Fruit fly (Drosophila melanogaster): ENCODE measurements around the gene CG6661.

CG6661 gene

DNA sequence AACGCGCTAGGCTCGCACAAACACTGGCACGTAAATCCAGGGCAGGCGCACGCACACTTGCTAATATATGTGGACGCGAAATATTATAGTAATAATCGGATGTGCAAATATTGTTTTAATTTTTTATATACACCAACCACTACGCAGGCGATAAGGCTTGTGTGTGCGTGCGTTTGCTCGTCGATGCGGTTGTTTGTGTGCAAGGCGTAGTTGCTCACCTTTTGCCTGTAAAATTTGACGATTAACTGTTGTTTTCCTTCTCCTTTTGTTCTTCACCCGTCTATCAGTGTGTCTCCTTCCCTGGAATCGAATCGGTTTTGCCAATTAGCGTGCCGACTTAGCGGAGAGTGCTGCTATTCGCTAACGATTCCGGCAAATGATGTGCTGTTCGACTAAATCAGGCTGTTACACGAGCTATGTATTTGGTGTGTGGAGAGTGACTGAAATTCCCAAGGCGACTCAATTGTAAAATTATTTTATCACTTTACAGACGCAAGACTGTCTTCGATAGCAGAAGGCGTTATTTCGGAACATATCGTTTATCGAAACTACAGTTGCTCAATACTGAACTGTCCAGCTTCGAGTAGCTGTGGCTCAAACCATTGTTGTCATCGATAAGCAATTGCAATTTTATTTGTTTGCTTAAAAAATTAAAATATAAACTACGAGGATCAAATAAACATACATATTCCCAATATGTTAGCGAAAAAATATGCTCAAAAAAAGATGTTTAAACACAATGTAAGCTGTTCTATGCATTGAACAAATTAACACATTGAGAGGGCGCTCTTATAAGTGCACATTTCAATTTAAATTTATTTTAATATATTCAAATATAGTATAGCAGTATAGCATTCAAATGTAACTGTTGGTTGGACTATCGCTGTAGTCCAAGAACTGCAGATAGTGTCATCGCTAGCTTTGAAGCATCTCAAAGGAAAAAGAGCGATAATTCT, 3.1 kb upstream of the CG6661 start, which contains the start of the genes CG6650 and endos (continued):
- TF ChIP-seq CG15514 (GFP tag; optimal IDR thresholded peaks at IDR 0.05) (peak; percentile 47), Chrac-16 (GFP tag; optimal IDR thresholded peaks at IDR 0.05) (peak; percentile 18), Lhr (GFP tag; optimal IDR thresholded peaks at IDR 0.05) (peak; percentile 45), oc (tag; optimal IDR thresholded peaks at IDR 0.05) (no peak), exex (tag; optimal IDR thresholded peaks at IDR 0.05) (peak; percentile 43), fd96Cb (tag; optimal IDR thresholded peaks at IDR 0.05) (no peak), CG5180 (GFP tag; optimal IDR thresholded peaks at IDR 0.05) (no peak), knrl (GFP tag; IDR thresholded peaks at IDR 0.05; ENCODE audit: partially characterized antibody) (peak; percentile 80), CG34224 (GFP tag; IDR thresholded peaks at IDR 0.05; ENCODE audit: partially characterized antibody) (peak; percentile 66; the same call in 2 of the 3 replicates), Awh (GFP tag; IDR thresholded peaks at IDR 0.05) (no peak), CG17385 (GFP tag; optimal IDR thresholded peaks at IDR 0.05) (peak; percentile 24), CG4328 (GFP tag; optimal IDR thresholded peaks at IDR 0.05) (peak; percentile 66), CG17568 (GFP tag; optimal IDR thresholded peaks at IDR 0.05) (no peak), Nf-YB (GFP tag; optimal IDR thresholded peaks at IDR 0.05) (peak; percentile 0), CG1602 (GFP tag; optimal IDR thresholded peaks at IDR 0.05) (no peak), lola (GFP tag; optimal IDR thresholded peaks at IDR 0.05) (peak in 1 of 3 experiments; percentile 54), mirr (GFP tag; optimal IDR thresholded peaks at IDR 0.05) (peak; percentile 60), Scr (GFP tag; IDR thresholded peaks at IDR 0.05; ENCODE audit: partially characterized antibody) (peak; percentile 83), CG10543 (GFP tag; optimal IDR thresholded peaks at IDR 0.05) (peak; percentile 84), klu (GFP tag; IDR thresholded peaks at IDR 0.05) (no peak), CG31441 (GFP tag; IDR thresholded peaks at IDR 0.05) (peak; percentile 55; the same call in 1 of the 2 replicates), pita (GFP tag; optimal IDR thresholded peaks at IDR 0.05) (peak; percentile 56), sens (GFP tag) (peak; percentile 75), Oaz (GFP tag; IDR thresholded peaks at IDR 0.05) (no peak), CG11093 (GFP tag; IDR thresholded peaks at IDR 0.05) (0 out of 3 replicates have a peak, but pooled peaks have one; percentile 33), nom (GFP tag; optimal IDR thresholded peaks at IDR 0.05) (peak; percentile 64), eyg (GFP tag; optimal IDR thresholded peaks at IDR 0.05) (no peak), CG14710 (tag; optimal IDR thresholded peaks at IDR 0.05) (peak; percentile 77), CG10321 (GFP tag; IDR thresholded peaks at IDR 0.05) (no peak), Pdp1 (GFP tag; optimal IDR thresholded peaks at IDR 0.05) (peak in 1 of 2 experiments; percentile 49), CG2116 (GFP tag; optimal IDR thresholded peaks at IDR 0.05) (peak; percentile 96), Fer1 (GFP tag; optimal IDR thresholded peaks at IDR 0.05) (peak; percentile 50), shn (GFP tag; optimal IDR thresholded peaks at IDR 0.05) (no peak), sug (tag; optimal IDR thresholded peaks at IDR 0.05) (peak; percentile 67), pum (GFP tag; optimal IDR thresholded peaks at IDR 0.05) (peak; percentile 10), Optix (GFP tag; IDR thresholded peaks at IDR 0.05) (no peak), CG15696 (tag; optimal IDR thresholded peaks at IDR 0.05) (peak; percentile 48), Doc2 (GFP tag; IDR thresholded peaks at IDR 0.05) (no peak), CG15073 (GFP tag; optimal IDR thresholded peaks at IDR 0.05) (no peak), Sin3A (optimal IDR thresholded peaks at IDR 0.05) (peak; percentile 57), Jarid2 (GFP tag; optimal IDR thresholded peaks at IDR 0.05) (no peak), CG11695 (GFP tag; IDR thresholded peaks at IDR 0.05) (peak; percentile 34; the same call in 1 of the 3 replicates), CG17361 (GFP tag; IDR thresholded peaks at IDR 0.05) (peak; percentile 64; the same call in 2 of the 3 replicates), chinmo (GFP tag; IDR thresholded peaks at IDR 0.05; ENCODE audit: partially characterized antibody) (0 out of 4 replicates have a peak, but pooled peaks have one; percentile 47), slbo (GFP tag; IDR thresholded peaks at IDR 0.05) (peak; percentile 56; the same call in 1 of the 2 replicates), sob (GFP tag; IDR thresholded peaks at IDR 0.05) (0 out of 2 replicates have a peak, but pooled peaks have one; percentile 23), kay (GFP tag; optimal IDR thresholded peaks at IDR 0.05) (peak; percentile 16)
